Worm (Caenorhabditis elegans): ENCODE results near the gene R03H10.6.

Gene R03H10.6

ce11 chrII:4134688-4135087 is 38.6 kb downstream of the R03H10.6 start:
- TF ChIP-seq egl-5 (tag; optimal IDR thresholded peaks at IDR 0.05) (no peak), nhr-23 (tag; optimal IDR thresholded peaks at IDR 0.05) (no peak), ceh-9 (tag; optimal IDR thresholded peaks at IDR 0.05) (no peak), nhr-28 (tag; optimal IDR thresholded peaks at IDR 0.05) (no peak), lsy-12 (tag; optimal IDR thresholded peaks at IDR 0.05) (no peak), nfya-1 (tag; optimal IDR thresholded peaks at IDR 0.05; ENCODE audit: insufficient read depth) (peak; percentile 73), unc-62 (GFP tag; optimal IDR thresholded peaks at IDR 0.05) (no peak), ztf-4 (tag; optimal IDR thresholded peaks at IDR 0.05) (no peak), tbx-2 (tag; optimal IDR thresholded peaks at IDR 0.05) (peak; percentile 73)

DNA sequence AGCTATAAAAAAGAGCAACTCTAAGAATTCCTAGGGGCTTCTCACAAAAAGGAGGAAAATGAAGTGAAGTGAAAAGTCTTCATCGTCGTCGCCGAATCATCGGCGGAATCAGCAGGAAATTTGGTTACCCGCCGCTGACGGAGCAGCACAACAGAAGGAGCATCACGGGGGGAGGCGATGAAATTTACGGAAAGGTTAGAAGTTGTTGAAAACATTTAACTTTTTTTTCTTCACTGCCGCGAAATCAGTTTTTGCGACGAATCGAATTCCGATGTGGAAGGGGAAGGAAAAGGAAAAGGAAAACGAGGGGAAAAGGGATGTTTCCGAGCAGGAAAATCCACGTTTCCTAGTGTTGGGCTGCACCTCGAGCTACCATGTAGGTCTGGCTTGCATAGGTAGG is 40.0 kb downstream of the R03H10.6 start:
- TF ChIP-seq fkh-10 (GFP tag; optimal IDR thresholded peaks at IDR 0.05) (peak; percentile 96), tbx-2 (tag; optimal IDR thresholded peaks at IDR 0.05) (peak; percentile 1), ceh-16 (tag; optimal IDR thresholded peaks at IDR 0.05) (no peak)

ce11 chrII:4129450-4129849 is 43.8 kb downstream of the R03H10.6 start:
- no peak for TF ChIP-seq skn-1 (tag; optimal IDR thresholded peaks at IDR 0.05)
- TF ChIP-seq ztf-4 (tag; optimal IDR thresholded peaks at IDR 0.05), result no peak
- no peak for TF ChIP-seq fkh-10 (GFP tag; optimal IDR thresholded peaks at IDR 0.05)
- no peak for TF ChIP-seq jun-1 (tag; optimal IDR thresholded peaks at IDR 0.05)
- no peak for TF ChIP-seq fos-1 (tag; optimal IDR thresholded peaks at IDR 0.05)
- no peak for TF ChIP-seq daf-12 (tag; optimal IDR thresholded peaks at IDR 0.05)
- TF ChIP-seq R02D3.7 (tag; optimal IDR thresholded peaks at IDR 0.05), result no peak
- TF ChIP-seq zag-1 (tag; optimal IDR thresholded peaks at IDR 0.05), result no peak
- no peak for TF ChIP-seq nhr-77 (tag; optimal IDR thresholded peaks at IDR 0.05)
- no peak for TF ChIP-seq ceh-16 (tag; optimal IDR thresholded peaks at IDR 0.05)
- no peak for TF ChIP-seq unc-62 (GFP tag; optimal IDR thresholded peaks at IDR 0.05)
- TF ChIP-seq nhr-28 (tag; optimal IDR thresholded peaks at IDR 0.05), result no peak
- TF ChIP-seq ZK546.5 (tag; optimal IDR thresholded peaks at IDR 0.05), result no peak
- TF ChIP-seq lin-39 (tag; optimal IDR thresholded peaks at IDR 0.05), result no peak
- no peak for TF ChIP-seq nhr-43 (tag; optimal IDR thresholded peaks at IDR 0.05; ENCODE audit: poor library complexity, severe bottlenecking)
- no peak for TF ChIP-seq ceh-9 (tag; optimal IDR thresholded peaks at IDR 0.05)

DNA sequence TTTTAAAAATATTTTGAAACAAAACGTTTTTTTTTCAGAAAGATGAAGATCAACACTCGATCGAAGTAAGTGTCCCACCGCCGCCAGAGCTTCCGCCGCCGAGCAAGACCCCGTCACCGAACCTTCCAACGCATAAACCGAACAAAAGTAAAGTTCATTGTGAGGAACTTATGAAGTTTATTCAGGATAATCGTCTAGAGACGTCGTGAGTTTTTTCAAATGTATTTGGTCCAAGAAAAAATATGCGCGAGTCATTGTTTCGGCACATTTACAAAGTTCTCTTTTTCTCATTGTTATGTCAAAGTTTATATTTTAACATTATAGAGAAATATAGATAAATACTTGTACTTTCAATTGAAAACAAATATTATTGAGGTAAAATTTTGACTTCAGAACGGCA is 48.1 kb downstream of the R03H10.6 start:
- TF ChIP-seq eor-1 (tag; optimal IDR thresholded peaks at IDR 0.05), result no peak
- TF ChIP-seq nhr-76 (tag; optimal IDR thresholded peaks at IDR 0.05), result no peak

DNA sequence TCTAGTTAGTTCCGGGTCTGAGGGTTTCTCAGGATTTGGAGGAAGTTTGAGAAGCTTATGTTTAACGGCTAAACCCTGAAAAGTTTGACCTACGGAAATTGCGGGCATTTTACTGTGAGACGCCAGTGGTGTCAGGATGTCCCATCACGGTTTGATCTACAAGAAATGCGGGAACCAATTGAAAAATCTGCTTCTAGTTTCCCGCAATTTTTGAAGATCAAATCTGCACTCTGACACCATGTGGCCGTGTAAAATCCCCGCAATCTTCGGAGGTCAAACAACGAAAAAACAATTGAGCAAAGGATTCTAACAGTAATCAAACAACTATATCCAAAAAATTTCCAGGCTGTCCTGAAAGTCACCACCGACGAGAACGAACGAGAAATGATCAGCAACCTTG is 50.4 kb downstream of the R03H10.6 start:
- TF ChIP-seq nhr-25 (tag; optimal IDR thresholded peaks at IDR 0.05) (no peak), elt-3 (tag; optimal IDR thresholded peaks at IDR 0.05) (no peak), daf-12 (tag; optimal IDR thresholded peaks at IDR 0.05) (no peak), nhr-12 (tag; optimal IDR thresholded peaks at IDR 0.05) (no peak), fos-1 (tag; optimal IDR thresholded peaks at IDR 0.05) (no peak), pqm-1 (tag; optimal IDR thresholded peaks at IDR 0.05) (no peak), ZK546.5 (tag; optimal IDR thresholded peaks at IDR 0.05) (no peak), nhr-23 (tag; optimal IDR thresholded peaks at IDR 0.05) (no peak), skn-1 (tag; optimal IDR thresholded peaks at IDR 0.05) (no peak), nhr-28 (tag; optimal IDR thresholded peaks at IDR 0.05) (no peak), lin-39 (tag; optimal IDR thresholded peaks at IDR 0.05) (no peak), fkh-2 (tag; optimal IDR thresholded peaks at IDR 0.05) (no peak), elt-1 (tag; optimal IDR thresholded peaks at IDR 0.05) (no peak), mdl-1 (tag; optimal IDR thresholded peaks at IDR 0.05) (no peak), ceh-16 (tag; optimal IDR thresholded peaks at IDR 0.05) (no peak), zag-1 (tag; optimal IDR thresholded peaks at IDR 0.05) (no peak), lin-15B (tag; optimal IDR thresholded peaks at IDR 0.05) (no peak)

All from whole organism, L3 larva.